Worm (Caenorhabditis elegans) whole organism, young adult: ENCODE data around the gene catp-6.
"Not testable (repeated sequence)": the region's sequence is repeated elsewhere in the genome, so short reads cannot be mapped to it uniquely, and the experiment has no call there.

Experiments
- C17E4.6 ChIP-seq: fragments of 200-800 bp; sonication (Bioruptor generic); IDR thresholded peaks from 2 replicates; pipeline ENCODE4 v1.3.6; 2022; ENCODE audit warnings: missing genetic modification reagents, missing genetic modification characterization, missing compliant biosample characterization
- F10E7.11 ChIP-seq: sonication (generic microtip); optimal IDR thresholded peaks from 2 replicates; lab custom pipeline; 2017; ENCODE audit warnings: mild to moderate bottlenecking, missing genetic modification characterization, moderate library complexity, missing compliant biosample characterization
- F37B4.10 ChIP-seq: fragments of 200-800 bp; sonication (Bioruptor generic); IDR thresholded peaks from 2 replicates; pipeline ENCODE4 v1.3.6; 2022; ENCODE audit warnings: missing genetic modification characterization, missing compliant biosample characterization
- F49E8.2 ChIP-seq: sonication (generic microtip); optimal IDR thresholded peaks from 3 replicates; lab custom pipeline; 2017; ENCODE audit warnings: missing genetic modification characterization, mild to moderate bottlenecking, missing compliant biosample characterization, antibody characterized with exemption, moderate library complexity; ENCODE audit not compliant: insufficient read depth
- T26A5.8 ChIP-seq: sonication (generic microtip); optimal IDR thresholded peaks from 2 replicates; lab custom pipeline; 2016; ENCODE audit warnings: missing genetic modification characterization, missing compliant biosample characterization
- ama-1 ChIP-seq, 3 experiments: fragments of 150-350 bp in 1 of 3; sonication (generic microtip) in 2 of 3; optimal IDR thresholded peaks; 2 replicates each; lab custom pipeline; 2014 to 2018; ENCODE audit warnings: missing biosample characterization in 2 of 3, missing genetic modification characterization in 2 of 3, missing genetic modification reagents in 2 of 3
- atf-7 ChIP-seq: sonication (generic microtip); optimal IDR thresholded peaks from 2 replicates; lab custom pipeline; 2017; ENCODE audit warnings: mild to moderate bottlenecking, missing genetic modification characterization, missing compliant biosample characterization
- attf-5 ChIP-seq: fragments of 200-800 bp; sonication (Bioruptor generic); optimal IDR thresholded peaks from 2 replicates; lab custom pipeline; 2018; ENCODE audit warnings: mild to moderate bottlenecking, missing genetic modification characterization, missing compliant biosample characterization
- bed-1 ChIP-seq: fragments of 200-800 bp; sonication (Bioruptor generic); IDR thresholded peaks from 2 replicates; pipeline ENCODE4 v1.3.6; 2022; ENCODE audit warnings: missing genetic modification reagents, missing genetic modification characterization, missing compliant biosample characterization
- bed-2 ChIP-seq: fragments of 200-800 bp; sonication (Bioruptor generic); IDR thresholded peaks from 2 replicates; pipeline ENCODE4 v1.3.6; 2022; ENCODE audit warnings: missing genetic modification reagents, missing genetic modification characterization, missing compliant biosample characterization
- ceh-100 ChIP-seq: fragments of 200-800 bp; sonication (Bioruptor generic); IDR thresholded peaks from 2 replicates; pipeline ENCODE4 v1.3.6; 2022; ENCODE audit warnings: missing genetic modification reagents, missing genetic modification characterization, missing compliant biosample characterization
- die-1 ChIP-seq: sonication (generic microtip); optimal IDR thresholded peaks from 2 replicates; lab custom pipeline; 2016; ENCODE audit warnings: missing genotype, mild to moderate bottlenecking, missing genetic modification characterization, missing compliant biosample characterization
- dpff-1 ChIP-seq: sonication (generic microtip); optimal IDR thresholded peaks from 2 replicates; lab custom pipeline; 2017; ENCODE audit warnings: mild to moderate bottlenecking, missing genetic modification characterization, missing compliant biosample characterization
- egl-18 ChIP-seq: fragments of 200-800 bp; sonication (Bioruptor generic); IDR thresholded peaks from 2 replicates; pipeline ENCODE4 v1.3.6; 2022; ENCODE audit warnings: missing genetic modification reagents, missing genetic modification characterization, missing compliant biosample characterization
- fkh-3 ChIP-seq: sonication (generic microtip); optimal IDR thresholded peaks from 2 replicates; lab custom pipeline; 2016; ENCODE audit warnings: mild to moderate bottlenecking, missing genetic modification characterization, missing compliant biosample characterization
- him-1 ChIP-seq: sonication (generic microtip); optimal IDR thresholded peaks from 2 replicates; lab custom pipeline; 2016; ENCODE audit warnings: missing genotype, missing genetic modification reagents, missing genetic modification characterization, missing compliant biosample characterization
- hmg-20 ChIP-seq: fragments of 200-800 bp; sonication (Bioruptor generic); IDR thresholded peaks from 2 replicates; pipeline ENCODE4 v1.3.6; 2022; ENCODE audit warnings: missing genetic modification reagents, missing genetic modification characterization, missing compliant biosample characterization
- hrde-1 ChIP-seq: sonication (generic microtip); optimal IDR thresholded peaks from 2 replicates; lab custom pipeline; 2016; ENCODE audit warnings: missing genetic modification characterization, mild to moderate bottlenecking, missing compliant biosample characterization, moderate library complexity, missing genotype, missing genetic modification reagents, borderline replicate concordance
- hsf-1 ChIP-seq: fragments of 200-800 bp; sonication (Bioruptor generic); IDR thresholded peaks from 2 replicates; pipeline ENCODE4 v1.3.6; 2022; ENCODE audit warnings: missing genetic modification reagents, missing genetic modification characterization, missing compliant biosample characterization
- lin-26 ChIP-seq: fragments of 200-800 bp; sonication (Bioruptor generic); IDR thresholded peaks from 2 replicates; pipeline ENCODE4 v1.3.6; 2022; ENCODE audit warnings: missing genetic modification reagents, missing genetic modification characterization, missing compliant biosample characterization
- lsl-1 ChIP-seq: fragments of 200-800 bp; sonication (Bioruptor generic); optimal IDR thresholded peaks from 2 replicates; lab custom pipeline; 2018; ENCODE audit warnings: mild to moderate bottlenecking, missing genetic modification characterization, moderate library complexity, missing compliant biosample characterization
- mes-4 ChIP-seq: sonication (generic microtip); optimal IDR thresholded peaks from 2 replicates; lab custom pipeline; 2016; ENCODE audit warnings: missing genotype, missing genetic modification characterization, missing compliant biosample characterization
- nfya-2 ChIP-seq: fragments of 200-800 bp; sonication (Bioruptor generic); IDR thresholded peaks from 2 replicates; pipeline ENCODE4 v1.3.6; 2022; ENCODE audit warnings: missing genetic modification reagents, missing genetic modification characterization, missing compliant biosample characterization
- nhr-90 ChIP-seq: sonication (generic microtip); optimal IDR thresholded peaks from 2 replicates; lab custom pipeline; 2016; ENCODE audit warnings: missing genotype, mild to moderate bottlenecking, missing genetic modification characterization, missing compliant biosample characterization
- rcor-1 ChIP-seq: fragments of 200-800 bp; sonication (Bioruptor generic); IDR thresholded peaks from 2 replicates; pipeline ENCODE4 v1.3.6; 2022; ENCODE audit warnings: missing genetic modification reagents, missing genetic modification characterization, missing compliant biosample characterization
- sea-2 ChIP-seq: fragments of 200-800 bp; sonication (Bioruptor generic); IDR thresholded peaks from 2 replicates; pipeline ENCODE4 v1.3.6; 2022; ENCODE audit warnings: missing genetic modification characterization, missing compliant biosample characterization
- snpc-1.1 ChIP-seq: sonication (generic microtip); optimal IDR thresholded peaks from 2 replicates; lab custom pipeline; 2017; ENCODE audit warnings: missing genetic modification characterization, mild to moderate bottlenecking, missing compliant biosample characterization, antibody characterized with exemption, moderate library complexity, missing genotype, missing genetic modification reagents; ENCODE audit not compliant: insufficient read depth
- snpc-1.3 ChIP-seq: sonication (generic microtip); optimal IDR thresholded peaks from 2 replicates; lab custom pipeline; 2017; ENCODE audit warnings: missing genetic modification characterization, mild to moderate bottlenecking, missing compliant biosample characterization, antibody characterized with exemption, moderate library complexity, missing genotype, missing genetic modification reagents; ENCODE audit not compliant: insufficient read depth
- xnd-1 ChIP-seq: sonication (generic microtip); optimal IDR thresholded peaks from 2 replicates; lab custom pipeline; 2016; ENCODE audit warnings: missing genotype, missing genetic modification reagents, missing genetic modification characterization, missing compliant biosample characterization
- zim-3 ChIP-seq: sonication (generic microtip); optimal IDR thresholded peaks from 2 replicates; lab custom pipeline; 2017; ENCODE audit warnings: mild to moderate bottlenecking, missing genetic modification characterization, moderate library complexity, missing compliant biosample characterization
- ztf-28 ChIP-seq: fragments of 200-800 bp; sonication (Bioruptor generic); IDR thresholded peaks from 2 replicates; pipeline ENCODE4 v1.3.6; 2022; ENCODE audit warnings: missing genetic modification reagents, missing genetic modification characterization, missing compliant biosample characterization
- ztf-6 ChIP-seq: fragments of 200-800 bp; sonication (Bioruptor generic); IDR thresholded peaks from 2 replicates; pipeline ENCODE4 v1.3.6; 2022; ENCODE audit warnings: missing genetic modification reagents, missing genetic modification characterization, missing compliant biosample characterization

The catp-6 gene

ce11 chrIV:9846574-9846973 lies 22.2 kb upstream of the catp-6 start, which contains the start of gene K07F5.6:
Gene K07F5.6 (minus strand): TSS chrIV:9846674.
- TF ChIP-seq lsl-1 (GFP tag; lab: Kevin White, UChicago) (no peak), bed-1 (GFP tag; lab: Robert Waterston, UW) (no peak), him-1 (tag; lab: Kevin White, UChicago) (no peak), nfya-2 (GFP tag; lab: Robert Waterston, UW) (no peak), fkh-3 (tag; lab: Kevin White, UChicago) (no peak), xnd-1 (no peak), attf-5 (no peak), bed-2 (GFP tag; lab: Robert Waterston, UW) (no peak), dpff-1 (tag; lab: Kevin White, UChicago) (no peak), rcor-1 (GFP tag; lab: Robert Waterston, UW) (no peak)

DNA sequence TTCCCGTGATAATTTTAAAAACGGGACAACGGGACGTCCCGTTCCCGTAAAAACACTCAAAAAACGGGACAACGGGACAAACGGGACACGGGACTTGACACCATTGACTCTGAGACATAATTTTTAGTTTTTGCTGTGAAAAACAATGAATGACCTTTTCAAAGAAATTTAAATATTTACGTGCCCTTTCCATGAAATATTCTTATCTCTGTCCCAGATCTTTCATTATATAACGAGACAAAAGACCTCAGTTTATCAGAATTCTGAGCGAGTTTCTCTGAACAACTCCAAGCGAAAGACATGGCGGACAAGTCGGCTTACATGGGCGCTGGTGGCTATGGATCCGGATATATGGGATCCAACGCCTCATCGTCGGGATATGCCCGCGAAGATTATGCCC lies 19.4 kb upstream of the catp-6 start, which contains the start of gene nspd-2:
Gene nspd-2 (plus strand): TSS at position 301 of the 400 bp plus-strand sequence.
- TF ChIP-seq F49E8.2 (no peak), nhr-90 (no peak), lsl-1 (GFP tag; lab: Kevin White, UChicago) (no peak), ztf-6 (GFP tag; lab: Robert Waterston, UW) (no peak), T26A5.8 (tag; lab: Kevin White, UChicago) (no peak), fkh-3 (tag; lab: Kevin White, UChicago) (no peak), rcor-1 (GFP tag; lab: Robert Waterston, UW) (no peak), F10E7.11 (tag; lab: Kevin White, UChicago) (no peak), F37B4.10 (GFP tag; lab: Robert Waterston, UW) (no peak), ceh-100 (no peak), snpc-1.1 (tag; lab: Kevin White, UChicago) (no peak), C17E4.6 (no peak), lin-26 (GFP tag; lab: Robert Waterston, UW) (no peak), sea-2 (GFP tag; lab: Robert Waterston, UW) (no peak), hsf-1 (GFP tag; lab: Robert Waterston, UW) (no peak), atf-7 (tag; lab: Kevin White, UChicago) (no peak), snpc-1.3 (no peak), hrde-1 (tag; lab: Kevin White, UChicago) (no peak), die-1 (no peak), zim-3 (tag; lab: Kevin White, UChicago) (no peak)

- TF ChIP-seq ztf-28 (GFP tag; lab: Robert Waterston, UW), result no peak
- no peak for TF ChIP-seq F37B4.10 (GFP tag; lab: Robert Waterston, UW)
Measured at ce11 chrIV:9842071-9842470, 17.7 kb upstream of the catp-6 start, which contains the start of gene K07F5.17. Gene K07F5.17 (plus strand): TSS chrIV:9842371.

DNA sequence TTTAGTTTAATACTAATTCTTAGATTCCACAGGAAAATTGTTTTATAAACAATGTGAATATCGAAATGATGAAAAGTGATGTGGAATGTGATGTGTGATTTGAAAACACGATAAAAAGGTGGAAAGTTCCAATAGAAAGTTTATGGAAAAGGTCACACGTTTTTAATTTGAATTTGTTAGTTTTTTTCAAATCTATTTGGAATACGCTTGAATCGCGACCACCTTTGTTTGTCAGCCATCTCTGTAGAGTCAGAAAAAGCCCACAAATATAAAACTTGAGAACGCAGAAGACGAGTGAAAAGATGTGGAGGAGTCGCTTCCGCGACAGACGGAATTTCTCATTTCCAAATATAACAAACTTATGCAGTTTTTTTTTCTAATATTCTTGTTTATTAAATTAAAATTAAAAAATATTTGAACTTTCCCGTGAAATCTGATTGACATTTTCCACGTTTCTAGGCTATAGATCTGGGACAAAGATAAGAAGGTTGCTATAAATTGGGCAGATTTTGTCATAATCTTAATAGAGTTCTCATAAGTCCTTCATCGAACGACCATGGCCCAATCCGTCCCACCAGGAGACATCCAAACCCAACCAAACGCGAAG lies 16.7 kb upstream of the catp-6 start, which contains the start of the genes kin-24 and msp-56:
Gene kin-24 (minus strand): TSS at position 101 of the 607 bp plus-strand sequence.
Gene msp-56 (plus strand): TSS at position 557 of the 607 bp plus-strand sequence.
- no peak for TF ChIP-seq ztf-6 (GFP tag; lab: Robert Waterston, UW)
- no peak for TF ChIP-seq mes-4 (tag; lab: Kevin White, UChicago)
- TF ChIP-seq dpff-1 (tag; lab: Kevin White, UChicago), result no peak
- TF ChIP-seq ama-1 (optimal IDR thresholded peaks at IDR 0.05; lab: Kevin White, UChicago), result no peak
- no peak for TF ChIP-seq ama-1 (GFP tag; optimal IDR thresholded peaks at IDR 0.05; lab: Kevin White, UChicago)

- not testable (repeated sequence) for TF ChIP-seq egl-18, hmg-20, ztf-28 (GFP tag; lab: Robert Waterston, UW)
Measured at ce11 chrIV:9837349-9837748, 13.0 kb upstream of the catp-6 start, which contains the start of gene msp-10. Gene msp-10 (plus strand): TSS chrIV:9837649.
